Fruit fly (Drosophila melanogaster) whole organism, wandering third instar larva: ENCODE measurements around the gene CG32944.

Experiments used
- CrebA ChIP-seq: fragments of 200-800 bp; sonication (Bioruptor generic); optimal IDR thresholded peaks from 2 replicates; lab custom pipeline; 2016; ENCODE audit warnings: missing biosample characterization, mild to moderate bottlenecking, missing genetic modification characterization, borderline replicate concordance
- ey ChIP-seq: fragments of 200-800 bp; sonication (Bioruptor generic); optimal IDR thresholded peaks from 2 replicates; lab custom pipeline; 2016; ENCODE audit warnings: missing biosample characterization, missing genetic modification characterization
- rgr ChIP-seq: fragments of 200-800 bp; sonication (Bioruptor generic); optimal IDR thresholded peaks from 3 replicates; lab custom pipeline; 2016; ENCODE audit warnings: missing biosample characterization, mild to moderate bottlenecking, missing genetic modification characterization

dm6 chr3R:4416138-4416537 is 3.2 kb downstream of the CG32944 start, which contains the start of gene CG31528:
- TF ChIP-seq CrebA (GFP tag; lab: Kevin White, UChicago) (no peak), ey (GFP tag; lab: Kevin White, UChicago) (no peak), rgr (GFP tag; lab: Kevin White, UChicago) (no peak)
